Worm (Caenorhabditis elegans) whole organism, dauer: ENCODE data around the gene F49F1.7.

Experiments
- unc-62 ChIP-seq: sonication (generic microtip); optimal IDR thresholded peaks from 2 replicates; lab custom pipeline; 2017; ENCODE audit warnings: missing biosample characterization, missing genetic modification reagents, missing genetic modification characterization

The F49F1.7 gene

ce11 chrIV:4123083-4123482, 2.5 kb downstream of the F49F1.7 start, which contains the start of gene mul-1:
Gene mul-1 (minus strand): TSS chrIV:4123166.
- TF ChIP-seq unc-62 (GFP tag; lab: Kevin White, UChicago) = no peak

ce11 chrIV:4121055-4121454, 4.5 kb downstream of the F49F1.7 start:
- no peak for TF ChIP-seq unc-62 (GFP tag; lab: Kevin White, UChicago)

- no peak for TF ChIP-seq unc-62 (GFP tag; lab: Kevin White, UChicago)
Measured at ce11 chrIV:4120263-4120662, 5.3 kb downstream of the F49F1.7 start, which contains the start of gene F49F1.5. Gene F49F1.5 (minus strand): TSS chrIV:4120415.

ce11 chrIV:4117432-4117831, 8.1 kb downstream of the F49F1.7 start, which contains the start of gene drd-50:
Gene drd-50 (plus strand): TSS chrIV:4117732.
- TF ChIP-seq unc-62 (GFP tag; lab: Kevin White, UChicago) = no peak

- TF ChIP-seq unc-62 (GFP tag; lab: Kevin White, UChicago) = no peak
Measured at ce11 chrIV:4115634-4116033, 9.9 kb downstream of the F49F1.7 start, which contains the start of the genes F49F1.4 and F49F1.2. Gene F49F1.4 (minus strand): TSS chrIV:4115734. Gene F49F1.2 (plus strand): TSS chrIV:4115943.

ce11 chrIV:4114526-4114925, 11.0 kb downstream of the F49F1.7 start, which contains the start of gene F49F1.15:
Gene F49F1.15 (minus strand): TSS chrIV:4114626.
- no peak for TF ChIP-seq unc-62 (GFP tag; lab: Kevin White, UChicago)

- TF ChIP-seq unc-62 (GFP tag; lab: Kevin White, UChicago) = no peak
Measured at ce11 chrIV:4112387-4112786, 13.2 kb downstream of the F49F1.7 start, which contains the start of gene F49F1.14. Gene F49F1.14 (minus strand): TSS chrIV:4112487.

ce11 chrIV:4108767-4109166, 16.8 kb downstream of the F49F1.7 start, which contains the start of gene C35B1.7:
Gene C35B1.7 (plus strand): TSS chrIV:4109067.
- TF ChIP-seq unc-62 (GFP tag; lab: Kevin White, UChicago) = no peak

ce11 chrIV:4102720-4103119, 22.8 kb downstream of the F49F1.7 start, which contains the start of gene ubc-1:
Gene ubc-1 (plus strand): TSS chrIV:4103020.
- TF ChIP-seq unc-62 (GFP tag; lab: Kevin White, UChicago) = no peak

- no peak for TF ChIP-seq unc-62 (GFP tag; lab: Kevin White, UChicago)
Measured at ce11 chrIV:4099773-4100172, 25.8 kb downstream of the F49F1.7 start.

- no peak for TF ChIP-seq unc-62 (GFP tag; lab: Kevin White, UChicago)
Measured at ce11 chrIV:4096940-4097339, 28.6 kb downstream of the F49F1.7 start.

ce11 chrIV:4094364-4094763, 31.2 kb downstream of the F49F1.7 start:
- no peak for TF ChIP-seq unc-62 (GFP tag; lab: Kevin White, UChicago)

- no peak for TF ChIP-seq unc-62 (GFP tag; lab: Kevin White, UChicago)
Measured at ce11 chrIV:4093087-4093486, 32.5 kb downstream of the F49F1.7 start.

ce11 chrIV:4085787-4086262, 39.7 kb downstream of the F49F1.7 start, which contains the start of gene C35B1.2:
Gene C35B1.2 (plus strand): TSS chrIV:4086212.
- no peak for TF ChIP-seq unc-62 (GFP tag; lab: Kevin White, UChicago)

ce11 chrIV:4085022-4085421, 40.5 kb downstream of the F49F1.7 start:
- TF ChIP-seq unc-62 (GFP tag; lab: Kevin White, UChicago) = no peak

- no peak for TF ChIP-seq unc-62 (GFP tag; lab: Kevin White, UChicago)
Measured at ce11 chrIV:4084109-4084508, 41.4 kb downstream of the F49F1.7 start, which contains the start of gene C35B1.5. Gene C35B1.5 (minus strand): TSS chrIV:4084209.

- no peak for TF ChIP-seq unc-62 (GFP tag; lab: Kevin White, UChicago)
Measured at ce11 chrIV:4083094-4083493, 42.5 kb downstream of the F49F1.7 start.
